Fruit fly (Drosophila melanogaster) whole organism, embryonic: ENCODE results near the gene btv.

Source experiments
- Asciz ChIP-seq: fragments of 200-800 bp; sonication (Bioruptor generic); optimal IDR thresholded peaks from 2 replicates; lab custom pipeline; 2017; ENCODE audit warnings: missing biosample characterization, mild to moderate bottlenecking, missing genetic modification characterization, missing genetic modification reagents
- CG17802 ChIP-seq: fragments of 200-800 bp; sonication (Bioruptor generic); optimal IDR thresholded peaks from 2 replicates; lab custom pipeline; 2018; ENCODE audit warnings: missing biosample characterization, mild to moderate bottlenecking, missing genetic modification characterization, moderate library complexity
- CG18262 ChIP-seq: fragments of 200-800 bp; optimal IDR thresholded peaks from 3 replicates; lab custom pipeline; 2019; ENCODE audit warnings: missing biosample characterization, mild to moderate bottlenecking, missing genetic modification characterization, moderate library complexity
- Dfd ChIP-seq, 2 experiments: fragments of >200 bp; optimal IDR thresholded peaks; 2 replicates each; lab custom pipeline; 2017; ENCODE audit warnings: missing biosample characterization in 2 of 2, missing genetic modification characterization in 2 of 2
- Hr78 ChIP-seq, 2 experiments: fragments of 200-800 bp in 1 of 2; fragments of >200 bp in 1 of 2; sonication (Bioruptor generic) in 1 of 2; optimal IDR thresholded peaks; 2 replicates each; lab custom pipeline; 2017 to 2019; ENCODE audit warnings: missing biosample characterization in 2 of 2, missing genetic modification characterization in 2 of 2, mild to moderate bottlenecking in 1 of 2, moderate library complexity in 1 of 2
- Jarid2 ChIP-seq: fragments of 200-800 bp; sonication (Bioruptor generic); optimal IDR thresholded peaks from 3 replicates; lab custom pipeline; 2017; ENCODE audit warnings: mild to moderate bottlenecking, missing biosample characterization, missing genetic modification reagents, missing genetic modification characterization
- Lpt ChIP-seq: fragments of >200 bp; optimal IDR thresholded peaks from 2 replicates; lab custom pipeline; 2018; ENCODE audit warnings: missing biosample characterization, missing genetic modification characterization
- Rx ChIP-seq: fragments of 200-800 bp; sonication (Bioruptor generic); IDR thresholded peaks from 2 replicates; pipeline ENCODE4 v1.3.6; 2022; ENCODE audit warnings: missing biosample characterization, missing genetic modification characterization
- YL-1 ChIP-seq: fragments of 200-800 bp; sonication (Bioruptor generic); optimal IDR thresholded peaks from 3 replicates; lab custom pipeline; 2017; ENCODE audit warnings: missing biosample characterization, mild to moderate bottlenecking, missing genetic modification characterization
- wek ChIP-seq: fragments of 200-800 bp; sonication (Bioruptor generic); optimal IDR thresholded peaks from 3 replicates; lab custom pipeline; 2018; ENCODE audit warnings: missing biosample characterization, mild to moderate bottlenecking, missing genetic modification characterization, moderate library complexity

DNA sequence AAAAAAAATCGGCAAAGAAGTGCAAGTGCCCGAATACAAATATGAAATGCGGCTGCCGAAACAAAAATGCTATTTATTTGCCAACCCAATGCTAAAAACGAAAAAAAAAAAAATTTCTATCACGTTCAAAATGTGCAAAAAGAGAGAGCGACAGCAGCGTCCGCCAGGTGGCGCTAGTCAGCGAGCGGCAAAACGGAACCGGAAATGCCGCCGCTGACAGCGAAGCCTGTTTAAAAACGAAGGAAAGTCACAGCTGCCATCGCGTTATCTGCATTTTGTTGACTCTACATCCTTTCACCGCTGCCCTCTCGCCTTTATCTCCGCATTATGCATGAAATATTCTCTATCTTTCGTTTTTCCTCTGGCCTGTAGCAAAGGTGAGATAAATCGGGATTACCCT is 22.1 kb downstream of the btv start:
- TF ChIP-seq Dfd (GFP tag; optimal IDR thresholded peaks at IDR 0.05; lab: Kevin White, UChicago) = no peak
- no peak for TF ChIP-seq CG17802 (tag; lab: Kevin White, UChicago)
- no peak for TF ChIP-seq wek
- TF ChIP-seq CG18262 (tag; lab: Kevin White, UChicago) = no peak
- no peak for TF ChIP-seq YL-1 (GFP tag; lab: Kevin White, UChicago)
- no peak for TF ChIP-seq Asciz (GFP tag; lab: Kevin White, UChicago)
- no peak for TF ChIP-seq Lpt (GFP tag; lab: Kevin White, UChicago)
- TF ChIP-seq Jarid2 (GFP tag; lab: Kevin White, UChicago) = no peak
- TF ChIP-seq Hr78 (GFP tag; optimal IDR thresholded peaks at IDR 0.05; lab: Kevin White, UChicago) = no peak
- TF ChIP-seq Rx (GFP tag; lab: Robert Waterston, UW) = 0 out of 2 replicates have a peak, but pooled peaks have one; percentile 23
